Fruit fly (Drosophila melanogaster) whole organism, embryonic: ENCODE measurements around the gene Inx3.

Source experiments
- Awh ChIP-seq: fragments of 200-800 bp; sonication (Bioruptor generic); IDR thresholded peaks from 2 replicates; pipeline ENCODE4, ENCODE4 v1.3.6; 2022; ENCODE audit warnings: missing biosample characterization, missing genetic modification characterization
- Blimp-1 ChIP-seq: fragments of 200-800 bp; sonication (Bioruptor generic); optimal IDR thresholded peaks from 3 replicates; lab custom pipeline; 2018; ENCODE audit warnings: missing biosample characterization, missing genetic modification characterization, mild to moderate bottlenecking, moderate library complexity, missing genetic modification reagents
- BtbVII ChIP-seq: fragments of 200-800 bp; sonication (Bioruptor generic); optimal IDR thresholded peaks from 3 replicates; lab custom pipeline; 2017; ENCODE audit warnings: missing biosample characterization, mild to moderate bottlenecking, missing genetic modification characterization
- CG10565 ChIP-seq: fragments of 200-800 bp; sonication (Bioruptor generic); optimal IDR thresholded peaks from 3 replicates; lab custom pipeline; 2016; ENCODE audit warnings: missing biosample characterization, mild to moderate bottlenecking, missing genetic modification characterization
- CG11560 ChIP-seq: fragments of 200-800 bp; sonication (Bioruptor generic); IDR thresholded peaks from 3 replicates; pipeline ENCODE4 v1.3.6; 2022; ENCODE audit warnings: missing biosample characterization, missing genetic modification characterization
- CG12071 ChIP-seq: fragments of 200-800 bp; sonication (Bioruptor generic); optimal IDR thresholded peaks from 3 replicates; lab custom pipeline; 2018; ENCODE audit warnings: missing biosample characterization, mild to moderate bottlenecking, missing genetic modification characterization
- CG12236 ChIP-seq: fragments of 200-800 bp; sonication (Bioruptor generic); optimal IDR thresholded peaks from 2 replicates; lab custom pipeline; 2016; ENCODE audit warnings: missing biosample characterization, missing genetic modification characterization
- CG15269 ChIP-seq: fragments of 200-800 bp; sonication (Bioruptor generic); optimal IDR thresholded peaks from 2 replicates; lab custom pipeline; 2018; ENCODE audit warnings: missing biosample characterization, mild to moderate bottlenecking, missing genetic modification characterization, moderate library complexity
- CG15514 ChIP-seq: fragments of 200-800 bp; sonication (Bioruptor generic); optimal IDR thresholded peaks from 3 replicates; lab custom pipeline; 2017; ENCODE audit warnings: missing biosample characterization, missing genetic modification characterization, mild to moderate bottlenecking, moderate library complexity, missing genetic modification reagents
- CG17359 ChIP-seq: fragments of 200-800 bp; sonication (Bioruptor generic); optimal IDR thresholded peaks from 3 replicates; lab custom pipeline; 2018; ENCODE audit warnings: missing biosample characterization, mild to moderate bottlenecking, missing genetic modification characterization, moderate library complexity
- CG1792 ChIP-seq: fragments of 200-800 bp; sonication (Bioruptor generic); optimal IDR thresholded peaks from 2 replicates; lab custom pipeline; 2016; ENCODE audit warnings: missing biosample characterization, missing genetic modification characterization
- CG2120 ChIP-seq: fragments of 200-800 bp; sonication (Bioruptor generic); optimal IDR thresholded peaks from 3 replicates; lab custom pipeline; 2016; ENCODE audit warnings: missing biosample characterization, missing genetic modification characterization
- CG3163 ChIP-seq: fragments of 200-800 bp; sonication (Bioruptor generic); optimal IDR thresholded peaks from 3 replicates; lab custom pipeline; 2016; ENCODE audit warnings: missing biosample characterization, missing genetic modification characterization
- CG34224 ChIP-seq: fragments of 200-800 bp; sonication (Bioruptor generic); IDR thresholded peaks from 3 replicates; pipeline ENCODE4 v1.3.6; 2022; ENCODE audit warnings: missing biosample characterization, missing genetic modification characterization; ENCODE audit not compliant: partially characterized antibody
- CG8281 ChIP-seq: fragments of 200-800 bp; sonication (Bioruptor generic); optimal IDR thresholded peaks from 2 replicates; lab custom pipeline; 2018; ENCODE audit warnings: missing biosample characterization, mild to moderate bottlenecking, missing genetic modification characterization, moderate library complexity
- CG8478 ChIP-seq: fragments of >200 bp; optimal IDR thresholded peaks from 2 replicates; lab custom pipeline; 2018
- CkIIα-i1 ChIP-seq: fragments of 200-800 bp; sonication (Bioruptor generic); IDR thresholded peaks from 2 replicates; pipeline ENCODE4 v1.3.6; 2022; ENCODE audit warnings: missing biosample characterization, missing genetic modification characterization
- Dek ChIP-seq: fragments of 200-800 bp; sonication (Bioruptor generic); optimal IDR thresholded peaks from 3 replicates; lab custom pipeline; 2019; ENCODE audit warnings: missing biosample characterization, mild to moderate bottlenecking, missing genetic modification characterization, moderate library complexity
- Dref ChIP-seq: fragments of 200-800 bp; sonication (Bioruptor generic); IDR thresholded peaks from 2 replicates; pipeline ENCODE4 v1.3.6; 2022; ENCODE audit warnings: missing biosample characterization, missing genetic modification characterization
- E2f2 ChIP-seq: fragments of 200-800 bp; sonication (Bioruptor generic); IDR thresholded peaks from 2 replicates; pipeline ENCODE4 v1.3.6; 2022; ENCODE audit warnings: missing biosample characterization, missing genetic modification characterization
- MTF-1 ChIP-seq: fragments of 200-800 bp; sonication (Bioruptor generic); optimal IDR thresholded peaks from 2 replicates; lab custom pipeline; 2018; ENCODE audit warnings: missing biosample characterization, mild to moderate bottlenecking, missing genetic modification characterization, borderline replicate concordance
- Mad ChIP-seq: fragments of 200-800 bp; sonication (Bioruptor generic); optimal IDR thresholded peaks from 2 replicates; lab custom pipeline; 2016; ENCODE audit warnings: missing biosample characterization, missing genetic modification characterization
- NfI ChIP-seq: fragments of 200-800 bp; sonication (Bioruptor generic); optimal IDR thresholded peaks from 3 replicates; lab custom pipeline; 2018; ENCODE audit warnings: missing biosample characterization, mild to moderate bottlenecking, missing genetic modification characterization, moderate library complexity
- Oli ChIP-seq: fragments of 200-800 bp; sonication (Bioruptor generic); optimal IDR thresholded peaks from 2 replicates; lab custom pipeline; 2018; ENCODE audit warnings: missing biosample characterization, mild to moderate bottlenecking, missing genetic modification characterization, moderate library complexity
- PHDP ChIP-seq: fragments of 200-800 bp; sonication (Bioruptor generic); optimal IDR thresholded peaks from 3 replicates; lab custom pipeline; 2018; ENCODE audit warnings: missing biosample characterization, mild to moderate bottlenecking, missing genetic modification characterization, moderate library complexity
- Scr ChIP-seq: fragments of 200-800 bp; sonication (Bioruptor generic); IDR thresholded peaks from 2 replicates; pipeline ENCODE4 v1.3.6; 2022; ENCODE audit warnings: missing biosample characterization, missing genetic modification characterization; ENCODE audit not compliant: partially characterized antibody
- Sry-β ChIP-seq: fragments of 200-800 bp; sonication (Bioruptor generic); optimal IDR thresholded peaks from 2 replicates; lab custom pipeline; 2018; ENCODE audit warnings: missing biosample characterization, mild to moderate bottlenecking, missing genetic modification characterization, moderate library complexity
- ac ChIP-seq: fragments of 200-800 bp; sonication (Bioruptor generic); optimal IDR thresholded peaks from 3 replicates; lab custom pipeline; 2017; ENCODE audit warnings: missing biosample characterization, mild to moderate bottlenecking, missing genetic modification characterization
- amos ChIP-seq: fragments of 200-800 bp; sonication (Bioruptor generic); IDR thresholded peaks from 2 replicates; pipeline ENCODE4 v1.3.6; 2022; ENCODE audit warnings: missing biosample characterization, missing genetic modification characterization; ENCODE audit not compliant: partially characterized antibody
- ara ChIP-seq: fragments of 200-800 bp; sonication (Bioruptor generic); IDR thresholded peaks from 2 replicates; pipeline ENCODE4 v1.3.6; 2022; ENCODE audit warnings: missing biosample characterization, missing genetic modification characterization
- ase ChIP-seq: fragments of 200-800 bp; sonication (Bioruptor generic); IDR thresholded peaks from 3 replicates; pipeline ENCODE4 v1.3.6; 2022; ENCODE audit warnings: missing biosample characterization, missing genetic modification characterization
- az2 ChIP-seq: fragments of 200-800 bp; sonication (Bioruptor generic); optimal IDR thresholded peaks from 3 replicates; lab custom pipeline; 2016; ENCODE audit warnings: missing biosample characterization, missing genetic modification characterization
- bsh ChIP-seq, 2 experiments: fragments of 200-800 bp; sonication (Bioruptor generic); optimal IDR thresholded peaks; 2 replicates each; lab custom pipeline; 2017 to 2018; ENCODE audit warnings: mild to moderate bottlenecking in 2 of 2, missing biosample characterization in 2 of 2, missing genetic modification characterization in 2 of 2, moderate library complexity in 1 of 2
- cato ChIP-seq: fragments of 200-800 bp; sonication (Bioruptor generic); optimal IDR thresholded peaks from 2 replicates; lab custom pipeline; 2016; ENCODE audit warnings: missing biosample characterization, missing genetic modification characterization, borderline replicate concordance
- croc ChIP-seq: fragments of 200-800 bp; sonication (Bioruptor generic); conservative IDR thresholded peaks from 3 replicates; pipeline ENCODE4 v1.3.6; 2022; ENCODE audit warnings: missing biosample characterization, missing genetic modification characterization
- dmrt11E ChIP-seq: fragments of 200-800 bp; sonication (Bioruptor generic); optimal IDR thresholded peaks from 3 replicates; lab custom pipeline; 2018; ENCODE audit warnings: missing biosample characterization, mild to moderate bottlenecking, missing genetic modification characterization, moderate library complexity
- dysf ChIP-seq: fragments of 200-800 bp; sonication (Bioruptor generic); IDR thresholded peaks from 3 replicates; pipeline ENCODE4 v1.3.6; 2022; ENCODE audit warnings: missing biosample characterization, missing genetic modification characterization
- ewg ChIP-seq: fragments of 200-800 bp; sonication (Bioruptor generic); optimal IDR thresholded peaks from 3 replicates; lab custom pipeline; 2017; ENCODE audit warnings: mild to moderate bottlenecking, missing biosample characterization, missing genetic modification reagents, missing genetic modification characterization
- fd102C ChIP-seq: fragments of 200-800 bp; sonication (Bioruptor generic); optimal IDR thresholded peaks from 2 replicates; lab custom pipeline; 2018; ENCODE audit warnings: missing biosample characterization, mild to moderate bottlenecking, missing genetic modification characterization, moderate library complexity
- ftz-f1 ChIP-seq: fragments of 200-800 bp; sonication (Bioruptor generic); optimal IDR thresholded peaks from 2 replicates; lab custom pipeline; 2016; ENCODE audit warnings: missing biosample characterization, missing genetic modification characterization
- insv ChIP-seq, 2 experiments: fragments of 200-800 bp; sonication (Bioruptor generic); optimal IDR thresholded peaks; 3 replicates each; lab custom pipeline; 2016 to 2018; ENCODE audit warnings: missing biosample characterization in 2 of 2, missing genetic modification characterization in 2 of 2
- maf-S ChIP-seq: fragments of 200-800 bp; sonication (Bioruptor generic); optimal IDR thresholded peaks from 2 replicates; lab custom pipeline; 2016; ENCODE audit warnings: missing biosample characterization, missing genetic modification characterization
- schlank ChIP-seq: fragments of 200-800 bp; sonication (Bioruptor generic); optimal IDR thresholded peaks from 2 replicates; lab custom pipeline; 2018; ENCODE audit warnings: missing biosample characterization, mild to moderate bottlenecking, missing genetic modification characterization
- scrt ChIP-seq: fragments of 200-800 bp; sonication (Bioruptor generic); optimal IDR thresholded peaks from 2 replicates; lab custom pipeline; 2018; ENCODE audit warnings: missing biosample characterization, mild to moderate bottlenecking, missing genetic modification characterization, moderate library complexity
- sens-2 ChIP-seq: fragments of 200-800 bp; sonication (Bioruptor generic); IDR thresholded peaks from 2 replicates; pipeline ENCODE4 v1.3.6; 2022; ENCODE audit warnings: missing biosample characterization, missing genetic modification characterization
- seq ChIP-seq: fragments of 200-800 bp; sonication (Bioruptor generic); IDR thresholded peaks from 2 replicates; pipeline ENCODE4 v1.3.6; 2022; ENCODE audit warnings: missing biosample characterization, missing genetic modification characterization
- wek ChIP-seq: fragments of 200-800 bp; sonication (Bioruptor generic); optimal IDR thresholded peaks from 3 replicates; lab custom pipeline; 2018; ENCODE audit warnings: missing biosample characterization, mild to moderate bottlenecking, missing genetic modification characterization, moderate library complexity
- zfh1 ChIP-seq: fragments of 200-800 bp; sonication (Bioruptor generic); IDR thresholded peaks from 3 replicates; pipeline ENCODE4 v1.3.6; 2022; ENCODE audit warnings: missing biosample characterization, missing genetic modification characterization

Gene Inx3

DNA sequence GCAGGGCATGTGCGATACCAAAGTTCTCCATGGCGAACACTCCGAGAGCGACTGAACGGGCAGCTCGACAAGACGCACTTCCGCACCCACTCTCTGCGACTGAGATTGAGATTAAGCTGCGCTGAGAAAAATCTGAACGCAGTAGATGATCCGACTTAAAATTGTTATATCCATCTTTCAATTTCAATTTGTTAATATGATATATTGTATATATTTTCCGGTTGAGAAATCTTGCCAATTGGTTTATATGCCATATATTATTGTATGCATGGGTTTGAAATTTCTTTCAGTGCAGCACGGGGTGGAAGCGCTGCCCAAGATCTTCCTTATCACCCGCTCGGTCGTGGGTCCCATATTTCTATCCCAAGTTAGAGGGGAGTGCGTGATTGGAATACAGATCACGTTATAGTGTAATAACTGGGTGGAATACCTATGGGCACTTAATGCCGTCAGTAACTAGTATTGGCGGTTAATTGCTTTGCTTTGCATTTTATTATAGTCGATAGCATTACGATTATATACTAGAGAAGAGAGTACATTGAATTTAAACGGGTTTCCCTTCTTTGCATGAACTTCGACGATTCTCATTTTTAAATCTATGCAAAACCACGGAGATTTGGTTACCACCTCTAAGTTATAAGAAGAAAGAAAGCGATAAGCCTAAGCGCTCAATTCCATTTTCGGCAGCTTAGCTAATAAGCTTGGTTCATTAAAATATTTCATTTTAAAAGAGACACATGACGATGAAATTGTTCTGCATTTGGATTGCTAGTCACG lies 21.0 kb upstream of the Inx3 start, which contains the start of the genes Nepl19 and Nepl20 (continued):
- TF ChIP-seq CG12071 (GFP tag; lab: Kevin White, UChicago) = peak; percentile 81
- no peak for TF ChIP-seq amos
- peak; percentile 57 for TF ChIP-seq ewg
- TF ChIP-seq scrt (GFP tag; lab: Kevin White, UChicago) = peak; percentile 77
- peak; percentile 75 for TF ChIP-seq BtbVII (GFP tag; lab: Kevin White, UChicago)
- peak; percentile 69 for TF ChIP-seq Awh
- no peak for TF ChIP-seq PHDP (tag; lab: Kevin White, UChicago)
- TF ChIP-seq zfh1 = peak; percentile 84
- peak; percentile 25 for TF ChIP-seq CG1792 (GFP tag; lab: Kevin White, UChicago)
- TF ChIP-seq bsh (GFP tag; optimal IDR thresholded peaks at IDR 0.05; lab: Kevin White, UChicago) = peak in 1 of 2 experiments; percentile 85
- TF ChIP-seq CG11560 (tag; lab: Robert Waterston, UW) = peak; percentile 79
- peak; percentile 2 for TF ChIP-seq ac (GFP tag; lab: Kevin White, UChicago)
- peak; percentile 66 for TF ChIP-seq schlank
- TF ChIP-seq Blimp-1 = peak; percentile 78
- TF ChIP-seq MTF-1 (GFP tag; lab: Kevin White, UChicago) = peak; percentile 53
- TF ChIP-seq dmrt11E = peak; percentile 81
- TF ChIP-seq Oli (tag; lab: Kevin White, UChicago) = peak; percentile 79
- TF ChIP-seq dysf (GFP tag; lab: Robert Waterston, UW) = peak; percentile 89
- TF ChIP-seq CkIIα-i1 (GFP tag; lab: Robert Waterston, UW) = peak; percentile 31; the same call in 1 of the 2 replicates
- peak; percentile 71 for TF ChIP-seq CG15514 (GFP tag; lab: Kevin White, UChicago)
- no peak for TF ChIP-seq CG34224 (GFP tag; lab: Robert Waterston, UW)
- TF ChIP-seq sens-2 (GFP tag; lab: Robert Waterston, UW) = peak; percentile 66
- peak; percentile 60 for TF ChIP-seq E2f2 (GFP tag; lab: Robert Waterston, UW)
- peak; percentile 67 for TF ChIP-seq Dek
- TF ChIP-seq CG17359 (tag; lab: Kevin White, UChicago) = peak; percentile 86
- peak; percentile 87 for TF ChIP-seq ara (GFP tag; lab: Robert Waterston, UW)
- TF ChIP-seq seq = peak; percentile 77; the same call in 1 of the 2 replicates
- peak; percentile 37 for TF ChIP-seq CG8281 (tag; lab: Kevin White, UChicago)
- no peak for TF ChIP-seq fd102C
- peak; percentile 75 for TF ChIP-seq az2 (GFP tag; lab: Kevin White, UChicago)
- TF ChIP-seq CG15269 (tag; lab: Kevin White, UChicago) = peak; percentile 79
- TF ChIP-seq insv (GFP tag; optimal IDR thresholded peaks at IDR 0.05; lab: Kevin White, UChicago) = no peak
- no peak for TF ChIP-seq CG8478 (lab: Kevin White, UChicago)
- TF ChIP-seq cato (GFP tag; lab: Kevin White, UChicago) = peak; percentile 20
- peak; percentile 87 for TF ChIP-seq CG2120 (GFP tag; lab: Kevin White, UChicago)
- peak; percentile 69 for TF ChIP-seq Mad
- peak; percentile 51 for TF ChIP-seq NfI (GFP tag; lab: Kevin White, UChicago)
- peak; percentile 72 for TF ChIP-seq croc (GFP tag; lab: Robert Waterston, UW)
- no peak for TF ChIP-seq Dref
- TF ChIP-seq maf-S (GFP tag; lab: Kevin White, UChicago) = no peak
- TF ChIP-seq CG12236 = no peak
- no peak for TF ChIP-seq CG3163
- TF ChIP-seq Scr (GFP tag; lab: Robert Waterston, UW) = peak; percentile 32; the same call in 1 of the 2 replicates
- no peak for TF ChIP-seq Sry-β (GFP tag; lab: Kevin White, UChicago)
- no peak for TF ChIP-seq CG10565 (GFP tag; lab: Kevin White, UChicago)
- peak; percentile 6 for TF ChIP-seq ftz-f1
- TF ChIP-seq wek = peak; percentile 21
- TF ChIP-seq ase (GFP tag; lab: Robert Waterston, UW) = peak; percentile 82
